Worm (Caenorhabditis elegans): ENCODE results near the gene fbxa-61.
A peak's percentile ranks its signal among the peaks of the same experiment; 100 is the strongest.

Gene fbxa-61

DNA sequence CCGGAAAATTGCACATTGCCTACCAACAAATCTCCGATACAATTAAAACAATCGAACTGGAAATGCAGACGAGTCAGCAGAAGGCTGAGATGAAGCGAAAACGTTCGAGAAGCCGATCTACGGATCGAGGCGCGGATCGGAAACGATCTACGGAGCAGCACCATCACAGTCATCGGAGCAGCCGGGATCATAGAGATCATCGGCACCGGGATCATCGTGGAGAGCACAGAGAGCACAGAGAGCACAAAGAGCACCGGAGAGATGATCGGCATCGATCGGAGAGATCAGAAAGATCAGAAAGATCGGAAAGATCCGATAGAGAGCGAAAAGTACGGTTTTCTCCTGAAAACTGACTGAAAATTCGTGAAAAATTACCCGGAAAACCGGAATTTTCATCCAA lies 33.4 kb upstream of the fbxa-61 start:
- TF ChIP-seq nhr-28 (tag; optimal IDR thresholded peaks at IDR 0.05) (no peak), unc-39 (tag; optimal IDR thresholded peaks at IDR 0.05) (no peak), bed-3 (GFP tag; optimal IDR thresholded peaks at IDR 0.05) (no peak), elt-3 (tag; optimal IDR thresholded peaks at IDR 0.05) (no peak), lin-13 (tag; optimal IDR thresholded peaks at IDR 0.05) (no peak), ham-2 (GFP tag; optimal IDR thresholded peaks at IDR 0.05) (no peak), drap-1 (GFP tag; optimal IDR thresholded peaks at IDR 0.05) (no peak), mab-5 (tag; optimal IDR thresholded peaks at IDR 0.05) (no peak), ceh-83 (GFP tag; optimal IDR thresholded peaks at IDR 0.05) (no peak), hlh-1 (tag; optimal IDR thresholded peaks at IDR 0.05) (no peak), unc-120 (tag; optimal IDR thresholded peaks at IDR 0.05; ENCODE audit: poor library complexity, severe bottlenecking) (no peak), nhr-76 (tag; optimal IDR thresholded peaks at IDR 0.05) (no peak), ceh-43 (GFP tag; optimal IDR thresholded peaks at IDR 0.05) (no peak), nhr-2 (tag; optimal IDR thresholded peaks at IDR 0.05) (no peak), sem-2 (GFP tag; optimal IDR thresholded peaks at IDR 0.05) (no peak), unc-62 (GFP tag; optimal IDR thresholded peaks at IDR 0.05) (no peak), elt-1 (tag; optimal IDR thresholded peaks at IDR 0.05; ENCODE audit: borderline replicate concordance, insufficient read depth) (no peak), ceh-39 (tag; optimal IDR thresholded peaks at IDR 0.05) (no peak), lsy-2 (tag; optimal IDR thresholded peaks at IDR 0.05) (no peak)

DNA sequence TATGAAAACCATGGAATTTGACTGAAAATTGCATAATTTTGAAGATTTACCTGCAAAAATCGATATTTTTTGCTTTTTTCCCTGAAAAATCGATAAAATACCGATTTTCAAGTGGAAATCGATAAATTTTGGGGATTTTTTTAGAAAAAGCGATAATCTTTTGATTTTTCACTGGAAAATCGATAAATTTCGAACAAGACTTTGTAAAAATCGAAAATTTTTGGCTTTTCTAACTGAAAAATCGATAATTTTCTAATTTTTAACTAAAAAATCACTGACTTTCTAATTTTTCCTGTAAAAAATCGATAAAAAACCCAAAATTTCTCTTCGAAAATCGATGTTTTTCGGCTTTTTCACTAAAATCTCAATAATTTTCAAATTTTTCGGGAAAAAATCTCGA lies 32.5 kb upstream of the fbxa-61 start:
- TF ChIP-seq elt-1 (tag; optimal IDR thresholded peaks at IDR 0.05; ENCODE audit: borderline replicate concordance, insufficient read depth) (no peak), lsy-2 (tag; optimal IDR thresholded peaks at IDR 0.05) (no peak)

DNA sequence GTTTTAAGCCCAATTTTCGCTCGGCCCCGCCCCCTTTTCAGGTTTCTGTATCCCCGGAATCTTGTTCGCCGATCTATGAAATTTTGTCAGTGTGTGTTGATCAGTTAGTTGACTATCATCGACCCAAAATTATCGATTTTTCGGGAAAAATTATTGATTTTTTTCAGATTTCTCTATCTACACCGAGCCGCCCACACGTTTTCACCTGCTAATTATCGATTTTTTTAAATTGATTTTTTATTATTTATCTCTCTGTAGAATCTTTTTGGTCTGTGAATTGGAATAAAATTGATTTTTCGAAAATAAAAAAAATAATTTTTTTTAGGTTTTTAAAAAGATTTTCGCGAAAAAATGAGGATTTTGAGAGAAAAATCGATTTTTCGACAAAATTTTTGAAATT lies 31.8 kb upstream of the fbxa-61 start:
- TF ChIP-seq blmp-1 (tag; optimal IDR thresholded peaks at IDR 0.05) (no peak), elt-3 (tag; optimal IDR thresholded peaks at IDR 0.05) (no peak), ceh-39 (tag; optimal IDR thresholded peaks at IDR 0.05) (no peak), flh-1 (GFP tag; optimal IDR thresholded peaks at IDR 0.05) (no peak), sem-2 (GFP tag; optimal IDR thresholded peaks at IDR 0.05) (no peak), zip-8 (tag; optimal IDR thresholded peaks at IDR 0.05) (no peak), ces-1 (GFP tag; optimal IDR thresholded peaks at IDR 0.05) (no peak)

DNA sequence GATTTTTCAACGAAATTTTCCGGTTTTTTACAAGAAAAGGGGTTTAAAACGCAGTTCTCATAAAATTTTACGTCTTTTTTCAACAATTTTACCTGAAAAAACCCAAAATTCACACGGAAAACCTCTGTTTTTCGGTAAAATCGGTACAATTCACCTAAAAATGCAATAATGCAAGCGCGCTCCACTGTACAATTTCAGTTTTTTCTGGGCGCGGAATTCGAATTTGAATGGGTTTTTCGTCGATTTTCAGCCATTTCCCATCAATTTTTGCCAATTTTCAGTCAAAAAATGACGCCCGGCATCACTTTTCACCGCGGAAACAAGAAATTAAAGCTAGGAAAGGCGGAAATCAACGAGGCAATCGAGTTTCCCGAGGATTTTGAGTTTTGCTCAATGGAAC lies 31.0 kb upstream of the fbxa-61 start, which contains the start of gene orc-3:
Gene orc-3 (plus strand): TSS at position 282 of the 400 bp plus-strand sequence.
- peak; percentile 40 for TF ChIP-seq ces-1 (GFP tag; optimal IDR thresholded peaks at IDR 0.05)
- TF ChIP-seq ceh-83 (GFP tag; optimal IDR thresholded peaks at IDR 0.05) = peak; percentile 56
- TF ChIP-seq bed-3 (GFP tag; optimal IDR thresholded peaks at IDR 0.05) = no peak
- TF ChIP-seq drap-1 (GFP tag; optimal IDR thresholded peaks at IDR 0.05) = no peak

DNA sequence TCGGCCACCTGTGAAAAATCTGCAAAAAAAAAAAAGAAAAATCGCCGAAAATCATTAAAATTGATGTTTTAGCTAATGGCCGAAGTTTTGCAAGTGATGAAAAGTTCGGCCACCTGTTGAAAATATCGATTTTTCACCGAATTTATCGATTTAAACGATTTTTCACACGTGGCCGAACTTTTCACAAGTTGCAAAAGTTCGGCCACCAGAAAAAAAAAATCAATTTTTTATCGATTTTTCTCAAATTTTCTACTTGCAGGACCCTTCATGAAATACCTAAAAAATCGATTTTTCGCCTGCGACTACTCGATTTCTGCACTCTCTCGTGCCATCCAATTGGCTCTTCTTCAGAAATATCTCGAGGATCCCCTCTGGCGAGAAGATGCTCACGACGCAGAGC lies 28.2 kb upstream of the fbxa-61 start:
- no peak for TF ChIP-seq lin-32 (GFP tag; optimal IDR thresholded peaks at IDR 0.05)
- no peak for TF ChIP-seq pha-4 (tag; optimal IDR thresholded peaks at IDR 0.05)
- TF ChIP-seq hlh-1 (tag; optimal IDR thresholded peaks at IDR 0.05) = no peak
- no peak for TF ChIP-seq elt-3 (tag; optimal IDR thresholded peaks at IDR 0.05)

DNA sequence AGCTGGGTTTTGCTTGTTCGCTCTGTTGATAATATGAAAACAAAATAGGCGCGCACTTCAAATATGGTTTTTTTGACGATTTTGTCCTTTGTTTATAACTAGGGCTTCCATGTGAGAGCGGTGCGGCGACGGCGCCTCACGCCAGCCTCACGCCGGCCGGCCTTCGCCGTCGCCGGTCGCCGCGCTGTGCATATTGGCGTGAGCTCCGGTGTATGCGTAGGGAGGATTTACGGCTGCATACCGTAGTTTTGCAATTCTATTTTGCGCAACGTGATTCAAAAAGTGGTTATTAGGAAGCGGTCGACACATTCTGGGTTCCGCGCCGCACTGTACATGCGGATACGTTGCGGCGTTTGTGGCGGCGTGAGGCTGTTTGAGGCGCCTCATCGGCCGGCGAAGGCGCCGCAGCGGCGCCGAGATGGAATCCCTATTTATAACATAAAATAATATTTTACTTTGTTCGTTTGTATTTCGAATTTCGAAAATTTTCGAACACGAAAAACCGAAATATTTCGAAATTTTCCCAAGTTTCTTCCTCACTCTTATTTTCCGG lies 24.7 kb upstream of the fbxa-61 start:
- TF ChIP-seq mep-1 (tag; optimal IDR thresholded peaks at IDR 0.05) (no peak), lin-32 (GFP tag; optimal IDR thresholded peaks at IDR 0.05) (no peak), hlh-1 (tag; optimal IDR thresholded peaks at IDR 0.05) (no peak), lsy-2 (tag; optimal IDR thresholded peaks at IDR 0.05) (no peak), unc-120 (tag; optimal IDR thresholded peaks at IDR 0.05; ENCODE audit: poor library complexity, severe bottlenecking) (no peak)

DNA sequence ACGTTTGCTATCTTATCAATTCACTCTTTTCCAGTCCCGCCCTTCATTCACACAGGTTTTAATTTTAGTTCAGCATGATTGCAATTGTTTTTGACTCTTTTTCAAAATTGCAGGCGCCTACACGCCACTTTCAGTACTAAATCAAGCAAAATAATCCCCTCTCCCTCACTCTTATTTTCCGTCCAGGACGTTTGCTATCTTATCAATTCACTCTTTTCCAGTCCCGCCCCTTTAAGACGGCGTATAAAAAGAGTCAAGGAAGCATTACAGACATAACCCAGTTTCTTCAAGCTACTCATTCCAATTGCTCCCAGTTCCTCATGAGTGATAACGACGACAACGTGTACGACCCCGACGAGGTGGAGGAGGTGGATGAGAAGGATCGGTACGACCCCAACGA lies 24.2 kb upstream of the fbxa-61 start, which contains the start of gene Y119D3B.21:
Gene Y119D3B.21 (plus strand): TSS at position 321 of the 400 bp plus-strand sequence.
- TF ChIP-seq tbx-8 (GFP tag; optimal IDR thresholded peaks at IDR 0.05) = no peak
- no peak for TF ChIP-seq sptf-1 (tag; optimal IDR thresholded peaks at IDR 0.05)
